Worm (Caenorhabditis elegans): Measurements from ENCODE around the gene cacn-1.

- TF ChIP-seq aly-2 (tag; optimal IDR thresholded peaks at IDR 0.05) (no peak), ama-1 (optimal IDR thresholded peaks at IDR 0.05) (no peak), pha-4 (GFP tag; IDR thresholded peaks at IDR 0.05) (no peak), pha-4 (tag; optimal IDR thresholded peaks at IDR 0.05) (no peak)
These were observed 23.5 kb upstream of the cacn-1 start for ce11 chrII:14165430-14165929.

All from whole organism, L4 larva.